Worm (Caenorhabditis elegans): Measurements from ENCODE around the gene frm-10.

Gene frm-10

ce11 chrV:13462974-13463373 lies at the start of gene frm-10:
TSS of gene frm-10 (plus strand) at chrV:13463207.
- TF ChIP-seq flt-1 (GFP tag; IDR thresholded peaks at IDR 0.05) (no peak), tra-4 (tag; optimal IDR thresholded peaks at IDR 0.05) (no peak), pes-1 (GFP tag; IDR thresholded peaks at IDR 0.05) (no peak), hmbx-1 (tag; optimal IDR thresholded peaks at IDR 0.05) (no peak), B0310.2 (tag; optimal IDR thresholded peaks at IDR 0.05) (no peak)

ce11 chrV:13413301-13413700 lies 49.7 kb upstream of the frm-10 start:
- no peak for TF ChIP-seq flt-1 (GFP tag; IDR thresholded peaks at IDR 0.05)
- TF ChIP-seq hnd-1 (tag; optimal IDR thresholded peaks at IDR 0.05) = no peak
- no peak for TF ChIP-seq scrt-1 (GFP tag; IDR thresholded peaks at IDR 0.05)
- no peak for TF ChIP-seq ama-1 (optimal IDR thresholded peaks at IDR 0.05)
- no peak for TF ChIP-seq aly-1 (tag; optimal IDR thresholded peaks at IDR 0.05)
- no peak for TF ChIP-seq tbx-11 (GFP tag; IDR thresholded peaks at IDR 0.05)
- TF ChIP-seq tra-4 (tag; optimal IDR thresholded peaks at IDR 0.05) = no peak
- TF ChIP-seq hmbx-1 (tag; optimal IDR thresholded peaks at IDR 0.05) = no peak
- TF ChIP-seq ceh-36 (tag; optimal IDR thresholded peaks at IDR 0.05) = no peak
- no peak for TF ChIP-seq sea-1 (GFP tag; conservative IDR thresholded peaks at IDR 0.05)
- TF ChIP-seq F13C5.2 (tag; optimal IDR thresholded peaks at IDR 0.05) = no peak
- no peak for TF ChIP-seq B0310.2 (tag; optimal IDR thresholded peaks at IDR 0.05)
- TF ChIP-seq tbx-37 (GFP tag; conservative IDR thresholded peaks at IDR 0.05) = no peak
- TF ChIP-seq hmg-4 (GFP tag; optimal IDR thresholded peaks at IDR 0.05) = no peak
- TF ChIP-seq ceh-13 (GFP tag; optimal IDR thresholded peaks at IDR 0.05) = no peak
- TF ChIP-seq pes-1 (GFP tag; IDR thresholded peaks at IDR 0.05) = no peak
- no peak for TF ChIP-seq ets-7 (tag; optimal IDR thresholded peaks at IDR 0.05)

- no peak for TF ChIP-seq hnd-1 (tag; optimal IDR thresholded peaks at IDR 0.05)
- TF ChIP-seq B0310.2 (tag; optimal IDR thresholded peaks at IDR 0.05) = no peak
- no peak for TF ChIP-seq flt-1 (GFP tag; IDR thresholded peaks at IDR 0.05)
- no peak for TF ChIP-seq hmbx-1 (tag; optimal IDR thresholded peaks at IDR 0.05)
- no peak for TF ChIP-seq tbx-11 (GFP tag; IDR thresholded peaks at IDR 0.05)
- no peak for TF ChIP-seq scrt-1 (GFP tag; IDR thresholded peaks at IDR 0.05)
- no peak for TF ChIP-seq sea-1 (GFP tag; conservative IDR thresholded peaks at IDR 0.05)
Observed at ce11 chrV:13414585-13414984, 48.4 kb upstream of the frm-10 start, which contains the start of gene cut-2. TSS of gene cut-2 (plus strand) at chrV:13414949.

- TF ChIP-seq ceh-36 (tag; optimal IDR thresholded peaks at IDR 0.05) (peak; percentile 35), aly-1 (tag; optimal IDR thresholded peaks at IDR 0.05) (peak; percentile 18), hmbx-1 (tag; optimal IDR thresholded peaks at IDR 0.05) (no peak), ama-1 (optimal IDR thresholded peaks at IDR 0.05) (no peak), hmg-4 (GFP tag; optimal IDR thresholded peaks at IDR 0.05) (no peak), ceh-13 (GFP tag; optimal IDR thresholded peaks at IDR 0.05) (no peak), tra-4 (tag; optimal IDR thresholded peaks at IDR 0.05) (no peak), ets-7 (tag; optimal IDR thresholded peaks at IDR 0.05) (no peak), hnd-1 (tag; optimal IDR thresholded peaks at IDR 0.05) (no peak), tbx-37 (GFP tag; conservative IDR thresholded peaks at IDR 0.05) (no peak), scrt-1 (GFP tag; IDR thresholded peaks at IDR 0.05) (peak; percentile 67; the same call in 1 of the 2 replicates), tbx-11 (GFP tag; IDR thresholded peaks at IDR 0.05) (no peak), B0310.2 (tag; optimal IDR thresholded peaks at IDR 0.05) (no peak), pes-1 (GFP tag; IDR thresholded peaks at IDR 0.05) (no peak), sea-1 (GFP tag; conservative IDR thresholded peaks at IDR 0.05) (no peak), F13C5.2 (tag; optimal IDR thresholded peaks at IDR 0.05) (no peak), flt-1 (GFP tag; IDR thresholded peaks at IDR 0.05) (no peak)
Observed at ce11 chrV:13415462-13415861, 47.5 kb upstream of the frm-10 start.

ce11 chrV:13416076-13416475 lies 46.9 kb upstream of the frm-10 start:
- TF ChIP-seq hmg-4 (GFP tag; optimal IDR thresholded peaks at IDR 0.05) = no peak
- no peak for TF ChIP-seq tbx-11 (GFP tag; IDR thresholded peaks at IDR 0.05)
- no peak for TF ChIP-seq sea-1 (GFP tag; conservative IDR thresholded peaks at IDR 0.05)
- no peak for TF ChIP-seq ama-1 (optimal IDR thresholded peaks at IDR 0.05)
- no peak for TF ChIP-seq hnd-1 (tag; optimal IDR thresholded peaks at IDR 0.05)
- no peak for TF ChIP-seq ceh-36 (tag; optimal IDR thresholded peaks at IDR 0.05)
- TF ChIP-seq ets-7 (tag; optimal IDR thresholded peaks at IDR 0.05) = no peak
- TF ChIP-seq scrt-1 (GFP tag; IDR thresholded peaks at IDR 0.05) = no peak
- no peak for TF ChIP-seq tra-4 (tag; optimal IDR thresholded peaks at IDR 0.05)
- TF ChIP-seq tbx-37 (GFP tag; conservative IDR thresholded peaks at IDR 0.05) = no peak
- no peak for TF ChIP-seq aly-1 (tag; optimal IDR thresholded peaks at IDR 0.05)
- TF ChIP-seq pes-1 (GFP tag; IDR thresholded peaks at IDR 0.05) = no peak

ce11 chrV:13417513-13417912 lies 45.5 kb upstream of the frm-10 start, which contains the start of gene F53F1.6:
TSS of gene F53F1.6 (minus strand) at chrV:13417613.
- no peak for TF ChIP-seq ceh-13 (GFP tag; optimal IDR thresholded peaks at IDR 0.05)
- TF ChIP-seq tbx-11 (GFP tag; IDR thresholded peaks at IDR 0.05) = no peak
- TF ChIP-seq scrt-1 (GFP tag; IDR thresholded peaks at IDR 0.05) = no peak
- no peak for TF ChIP-seq pes-1 (GFP tag; IDR thresholded peaks at IDR 0.05)

ce11 chrV:13420640-13421039 lies 42.4 kb upstream of the frm-10 start, which contains the start of gene srv-8:
TSS of gene srv-8 (minus strand) at chrV:13420740.
- no peak for TF ChIP-seq ceh-36 (tag; optimal IDR thresholded peaks at IDR 0.05)
- no peak for TF ChIP-seq ama-1 (optimal IDR thresholded peaks at IDR 0.05)
- TF ChIP-seq tbx-37 (GFP tag; conservative IDR thresholded peaks at IDR 0.05) = no peak
- TF ChIP-seq pes-1 (GFP tag; IDR thresholded peaks at IDR 0.05) = no peak
- no peak for TF ChIP-seq hmbx-1 (tag; optimal IDR thresholded peaks at IDR 0.05)
- TF ChIP-seq hmg-4 (GFP tag; optimal IDR thresholded peaks at IDR 0.05) = no peak
- no peak for TF ChIP-seq aly-1 (tag; optimal IDR thresholded peaks at IDR 0.05)

ce11 chrV:13421697-13422096 lies 41.3 kb upstream of the frm-10 start:
- no peak for TF ChIP-seq sea-1 (GFP tag; conservative IDR thresholded peaks at IDR 0.05)
- TF ChIP-seq F13C5.2 (tag; optimal IDR thresholded peaks at IDR 0.05) = no peak
